Worm (Caenorhabditis elegans): ENCODE data around the gene gcy-31.
A peak's percentile ranks its signal among the peaks of the same experiment; 100 is the strongest.

ce11 chrX:2372134-2372533, 55.2 kb downstream of the gcy-31 start:
- TF ChIP-seq elt-3 (tag; optimal IDR thresholded peaks at IDR 0.05) (peak in 2 of 6 experiments; percentile 9 to 47), jun-1 (tag; optimal IDR thresholded peaks at IDR 0.05) (no peak), ceh-82 (tag; optimal IDR thresholded peaks at IDR 0.05) (no peak), unc-62 (GFP tag; optimal IDR thresholded peaks at IDR 0.05) (no peak), elt-2 (tag; optimal IDR thresholded peaks at IDR 0.05) (peak; percentile 54), C34B4.2 (tag; optimal IDR thresholded peaks at IDR 0.05) (no peak), skn-1 (tag; optimal IDR thresholded peaks at IDR 0.05) (no peak), nhr-28 (tag; optimal IDR thresholded peaks at IDR 0.05) (no peak), nhr-85 (tag) (no peak), nhr-47 (tag; optimal IDR thresholded peaks at IDR 0.05) (no peak), fkh-10 (GFP tag; optimal IDR thresholded peaks at IDR 0.05) (no peak), rnt-1 (tag; optimal IDR thresholded peaks at IDR 0.05) (no peak), ces-1 (GFP tag; optimal IDR thresholded peaks at IDR 0.05) (no peak)
